Fruit fly (Drosophila melanogaster) whole organism, pupa: ENCODE measurements around the gene Arpc1.

ENCODE experiments used
- CG34367 ChIP-seq: fragments of 200-800 bp; sonication (Bioruptor generic); optimal IDR thresholded peaks from 2 replicates; lab custom pipeline; 2018; ENCODE audit warnings: missing biosample characterization, mild to moderate bottlenecking, missing genetic modification characterization
- EcR ChIP-seq: fragments of 200-800 bp; sonication (Bioruptor generic); optimal IDR thresholded peaks from 3 replicates; lab custom pipeline; 2019; ENCODE audit warnings: missing biosample characterization, missing genetic modification characterization, mild to moderate bottlenecking, moderate library complexity, missing genetic modification reagents

DNA sequence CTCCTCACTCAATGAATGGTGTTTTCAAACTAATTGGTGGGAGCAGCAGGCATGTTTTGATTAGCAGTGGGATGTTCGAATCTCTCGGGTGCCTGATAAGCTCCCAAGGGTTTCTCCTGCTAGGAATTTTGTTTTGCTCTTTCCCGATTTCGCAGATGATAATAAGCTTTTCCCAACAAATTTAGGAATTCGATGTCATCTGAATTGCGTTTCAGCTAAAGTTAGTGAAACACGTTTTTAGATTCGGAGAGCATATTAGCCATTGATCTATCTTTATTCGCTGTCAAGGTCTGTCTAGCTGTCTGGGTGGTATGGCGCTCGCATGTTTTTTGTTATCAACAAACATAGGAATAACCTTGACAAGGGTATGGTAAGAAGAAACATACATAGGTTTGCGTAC is 12.0 kb upstream of the Arpc1 start, which contains the start of gene CG33307:
- TF ChIP-seq EcR (GFP tag; lab: Kevin White, UChicago): no peak
- TF ChIP-seq CG34367 (tag; lab: Kevin White, UChicago): no peak
